Worm (Caenorhabditis elegans) whole organism, L4 larva: ENCODE measurements around the gene srh-229.

Experiments used
- D1046.2 ChIP-seq: fragments of 200-800 bp; sonication (Bioruptor generic); IDR thresholded peaks from 2 replicates; pipeline ENCODE4 v1.3.6; 2022; ENCODE audit warnings: missing genetic modification characterization, missing compliant biosample characterization
- F26F4.8 ChIP-seq: fragments of 200-800 bp; sonication (Bioruptor generic); conservative IDR thresholded peaks from 2 replicates; pipeline ENCODE4 v1.3.6; 2022; ENCODE audit warnings: missing genetic modification characterization, missing compliant biosample characterization
- F44E2.7 ChIP-seq: fragments of 200-800 bp; sonication (Bioruptor generic); IDR thresholded peaks from 2 replicates; pipeline ENCODE4 v2.1.2; 2022; ENCODE audit warnings: missing genetic modification characterization, missing compliant biosample characterization
- Y105C5A.15 ChIP-seq: fragments of 200-800 bp; sonication (Bioruptor generic); IDR thresholded peaks from 2 replicates; pipeline ENCODE4 v1.3.6; 2022; ENCODE audit warnings: missing genetic modification characterization, missing compliant biosample characterization
- Y48G9A.11 ChIP-seq: fragments of 200-800 bp; sonication (Bioruptor generic); IDR thresholded peaks from 2 replicates; pipeline ENCODE4 v1.3.6; 2022; ENCODE audit warnings: missing genetic modification reagents, missing genetic modification characterization, missing compliant biosample characterization
- Y75B8A.6 ChIP-seq: fragments of 200-800 bp; sonication (Bioruptor generic); IDR thresholded peaks from 2 replicates; pipeline ENCODE4 v1.3.6; 2022; ENCODE audit warnings: missing genetic modification reagents, missing genetic modification characterization, missing compliant biosample characterization
- ZK337.2 ChIP-seq: fragments of 200-800 bp; sonication (Bioruptor generic); IDR thresholded peaks from 2 replicates; pipeline ENCODE4 v1.3.6; 2022; ENCODE audit warnings: missing genetic modification reagents, missing genetic modification characterization, missing compliant biosample characterization
- aha-1 ChIP-seq: fragments of 150-350 bp; peaks from one replicate; lab custom pipeline; 2014; ENCODE audit warnings: missing biosample characterization, missing genetic modification characterization
- aly-2 ChIP-seq: sonication (generic microtip); optimal IDR thresholded peaks from 2 replicates; lab custom pipeline; 2018; ENCODE audit warnings: missing biosample characterization, missing genetic modification characterization
- ama-1 ChIP-seq: fragments of 150-350 bp; optimal IDR thresholded peaks from 2 replicates; lab custom pipeline; 2014; ENCODE audit warnings: inconsistent platforms, mixed read lengths
- arid-1 ChIP-seq: fragments of 200-800 bp; sonication (Bioruptor generic); conservative IDR thresholded peaks from 2 replicates; pipeline ENCODE4 v1.3.6; 2022; ENCODE audit warnings: missing genetic modification reagents, missing genetic modification characterization, missing compliant biosample characterization
- ceh-20 ChIP-seq: fragments of 200-800 bp; sonication (Bioruptor generic); IDR thresholded peaks from 2 replicates; pipeline ENCODE4 v1.3.6; 2022; ENCODE audit warnings: missing genetic modification reagents, missing genetic modification characterization, missing compliant biosample characterization
- ceh-44 ChIP-seq: fragments of 200-800 bp; sonication (Bioruptor generic); IDR thresholded peaks from 2 replicates; pipeline ENCODE4 v1.3.6; 2022; ENCODE audit warnings: missing genetic modification reagents, missing genetic modification characterization, missing compliant biosample characterization
- dmd-8 ChIP-seq: fragments of 200-800 bp; sonication (Bioruptor generic); IDR thresholded peaks from 2 replicates; pipeline ENCODE4 v1.3.6; 2022; ENCODE audit warnings: missing genetic modification characterization, missing compliant biosample characterization
- dmd-9 ChIP-seq: fragments of 200-800 bp; sonication (Bioruptor generic); IDR thresholded peaks from 2 replicates; pipeline ENCODE4 v1.3.6; 2022; ENCODE audit warnings: missing genetic modification reagents, missing genetic modification characterization, missing compliant biosample characterization
- duxl-1 ChIP-seq: sonication (generic microtip); optimal IDR thresholded peaks from 2 replicates; lab custom pipeline; 2016; ENCODE audit warnings: mild to moderate bottlenecking, missing genetic modification characterization, moderate library complexity, missing compliant biosample characterization; ENCODE audit not compliant: poor library complexity
- egl-27 ChIP-seq: sonication (generic microtip); optimal IDR thresholded peaks from 3 replicates; lab custom pipeline; 2017; ENCODE audit warnings: missing biosample characterization, missing genetic modification reagents, missing genetic modification characterization
- fkh-10 ChIP-seq: fragments of 150-350 bp; optimal IDR thresholded peaks from 2 replicates; lab custom pipeline; 2014; ENCODE audit warnings: missing biosample characterization, missing genetic modification reagents, missing genetic modification characterization
- hif-1 ChIP-seq, 2 experiments: sonication (generic microtip); optimal IDR thresholded peaks; 2 replicates each; lab custom pipeline; 2016 to 2017; ENCODE audit warnings: missing compliant biosample characterization in 2 of 2, missing genetic modification characterization in 2 of 2, missing genetic modification reagents in 2 of 2, missing genotype in 2 of 2, mild to moderate bottlenecking in 1 of 2
- lim-7 ChIP-seq: fragments of 200-800 bp; sonication (Bioruptor generic); IDR thresholded peaks from 2 replicates; pipeline ENCODE4 v1.3.6; 2022; ENCODE audit warnings: missing genetic modification characterization, missing compliant biosample characterization
- lin-1 ChIP-seq: fragments of 200-800 bp; sonication (Bioruptor generic); IDR thresholded peaks from 2 replicates; pipeline ENCODE4 v1.3.6; 2022; ENCODE audit warnings: missing genetic modification reagents, missing genetic modification characterization, missing compliant biosample characterization
- lin-13 ChIP-seq: fragments of 150-350 bp; optimal IDR thresholded peaks from 2 replicates; lab custom pipeline; 2014; ENCODE audit warnings: missing biosample characterization, missing genetic modification reagents, missing genetic modification characterization
- lin-15B ChIP-seq: fragments of 150-350 bp; sonication (generic microtip); optimal IDR thresholded peaks from 3 replicates; lab custom pipeline; 2014; ENCODE audit warnings: missing biosample characterization, missing genetic modification characterization
- lir-3 ChIP-seq: sonication (generic microtip); optimal IDR thresholded peaks from 2 replicates; lab custom pipeline; 2016; ENCODE audit warnings: mild to moderate bottlenecking, missing genetic modification characterization, missing compliant biosample characterization
- lsy-2 ChIP-seq, 2 experiments: fragments of 150-350 bp in 1 of 2; sonication (generic microtip) in 1 of 2; optimal IDR thresholded peaks; 2 replicates each; lab custom pipeline; 2014 to 2017; ENCODE audit warnings: missing biosample characterization in 2 of 2, missing genetic modification characterization in 2 of 2
- madf-5 ChIP-seq, 2 experiments: fragments of 200-800 bp; sonication (Bioruptor generic); IDR thresholded peaks; 2 replicates each; pipeline ENCODE4 v1.3.6; 2022; ENCODE audit warnings: missing compliant biosample characterization in 2 of 2, missing genetic modification characterization in 2 of 2
- mdt-29 ChIP-seq: fragments of 200-800 bp; sonication (Bioruptor generic); IDR thresholded peaks from 2 replicates; pipeline ENCODE4 v1.3.6; 2022; ENCODE audit warnings: missing genetic modification reagents, missing genetic modification characterization, missing compliant biosample characterization
- mes-2 ChIP-seq: sonication (generic microtip); optimal IDR thresholded peaks from 2 replicates; lab custom pipeline; 2016; ENCODE audit warnings: missing genotype, mild to moderate bottlenecking, missing genetic modification characterization, missing compliant biosample characterization; ENCODE audit not compliant: poor library complexity, severe bottlenecking
- mxl-2 ChIP-seq: fragments of 200-800 bp; sonication (Bioruptor generic); conservative IDR thresholded peaks from 2 replicates; pipeline ENCODE4 v1.3.6; 2022; ENCODE audit warnings: missing genetic modification reagents, missing genetic modification characterization, missing compliant biosample characterization
- nhr-41 ChIP-seq: fragments of 200-800 bp; sonication (Bioruptor generic); IDR thresholded peaks from 2 replicates; pipeline ENCODE4 v1.3.6; 2022; ENCODE audit warnings: missing genetic modification reagents, missing genetic modification characterization, missing compliant biosample characterization
- nhr-42 ChIP-seq: fragments of 200-800 bp; sonication (Bioruptor generic); IDR thresholded peaks from 2 replicates; pipeline ENCODE4 v1.3.6; 2022; ENCODE audit warnings: missing genetic modification characterization, missing compliant biosample characterization
- nhr-6 ChIP-seq: fragments of 150-350 bp; optimal IDR thresholded peaks from 2 replicates; lab custom pipeline; 2014; ENCODE audit warnings: missing biosample characterization, missing genetic modification characterization
- nhr-76 ChIP-seq: fragments of 150-350 bp; optimal IDR thresholded peaks from 2 replicates; lab custom pipeline; 2014; ENCODE audit warnings: missing biosample characterization, missing genetic modification characterization
- php-3 ChIP-seq: fragments of 200-800 bp; sonication (Bioruptor generic); IDR thresholded peaks from 2 replicates; pipeline ENCODE4 v1.3.6; 2022; ENCODE audit warnings: missing genetic modification reagents, missing genetic modification characterization, missing compliant biosample characterization
- pqm-1 ChIP-seq: sonication (generic microtip); optimal IDR thresholded peaks from 2 replicates; lab custom pipeline; 2017; ENCODE audit warnings: missing biosample characterization, missing genetic modification characterization
- sdz-12 ChIP-seq: fragments of 200-800 bp; sonication (Bioruptor generic); optimal IDR thresholded peaks from 2 replicates; lab custom pipeline; 2018; ENCODE audit warnings: mild to moderate bottlenecking, missing genetic modification characterization, missing compliant biosample characterization
- snpc-1.2 ChIP-seq: fragments of 200-800 bp; sonication (Bioruptor generic); IDR thresholded peaks from 2 replicates; pipeline ENCODE4 v1.3.6; 2022; ENCODE audit warnings: missing genetic modification reagents, missing genetic modification characterization, missing compliant biosample characterization
- tra-1 ChIP-seq: fragments of 200-800 bp; sonication (Bioruptor generic); IDR thresholded peaks from 2 replicates; pipeline ENCODE4 v1.3.6; 2022; ENCODE audit warnings: missing genetic modification reagents, missing genetic modification characterization, missing compliant biosample characterization
- unc-39 ChIP-seq: sonication (generic microtip); optimal IDR thresholded peaks from 2 replicates; lab custom pipeline; 2017; ENCODE audit warnings: missing biosample characterization, missing genetic modification characterization
- unc-62 ChIP-seq, 3 experiments: fragments of 150-350 bp in 1 of 3; sonication (generic microtip); optimal IDR thresholded peaks in 2 of 3; peaks in 1 of 3; 1 replicate in 1 of 3; 2 replicates in 2 of 3; lab custom pipeline; 2014 to 2017; ENCODE audit warnings: missing biosample characterization in 3 of 3, missing genetic modification characterization in 3 of 3, missing genetic modification reagents in 3 of 3, missing genotype in 1 of 3
- vab-7 ChIP-seq: fragments of 200-800 bp; sonication (Bioruptor generic); IDR thresholded peaks from 2 replicates; pipeline ENCODE4 v1.3.6; 2022; ENCODE audit warnings: missing genetic modification reagents, missing genetic modification characterization, missing compliant biosample characterization
- zfp-2 ChIP-seq: sonication (generic microtip); optimal IDR thresholded peaks from 2 replicates; lab custom pipeline; 2016; ENCODE audit warnings: mild to moderate bottlenecking, missing genetic modification characterization, missing compliant biosample characterization
- zfp-3 ChIP-seq: fragments of 200-800 bp; sonication (Bioruptor generic); conservative IDR thresholded peaks from 2 replicates; pipeline ENCODE4 v1.3.6; 2022; ENCODE audit warnings: missing genetic modification reagents, missing genetic modification characterization, missing compliant biosample characterization

srh-229 gene

ce11 chrV:7504271-7504670, at the start of gene srh-229:
Gene srh-229, minus strand, starts transcription at chrV:7504371.
- TF ChIP-seq egl-27 (no peak), hif-1 (tag; optimal IDR thresholded peaks at IDR 0.05; lab: Kevin White, UChicago) (no peak), fkh-10 (GFP tag; lab: Kevin White, UChicago) (no peak), dmd-8 (GFP tag; lab: Robert Waterston, UW) (no peak), zfp-2 (tag; lab: Kevin White, UChicago) (no peak), dmd-9 (no peak)

DNA sequence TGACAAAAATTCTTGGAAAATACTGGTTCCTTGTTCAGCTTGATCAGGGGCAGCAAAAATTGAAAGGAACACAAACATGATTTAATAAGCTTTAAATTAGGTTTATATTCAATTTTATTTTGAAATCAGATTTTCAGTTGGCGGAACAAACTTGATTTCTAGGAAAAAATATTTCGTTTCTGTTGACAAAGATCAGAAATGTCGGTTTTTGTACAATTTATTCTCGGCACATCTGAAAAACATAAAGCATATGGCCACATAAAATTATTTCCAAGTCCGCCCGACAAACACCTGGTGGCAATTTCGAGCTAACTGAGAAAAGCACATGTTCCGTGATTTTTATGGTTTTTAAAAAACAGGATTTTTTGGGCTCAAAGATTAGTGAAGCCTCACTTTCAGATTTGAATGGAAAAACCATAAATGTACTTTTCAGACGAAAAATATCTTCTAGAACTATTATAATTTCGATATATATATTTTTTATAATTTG, 49.7 kb upstream of the srh-229 start, which contains the start of gene ttr-10:
Gene ttr-10 (minus strand): TSS at position 51 of the 490 bp plus-strand sequence.
- TF ChIP-seq pqm-1 (tag; lab: Kevin White, UChicago) (no peak), unc-62 (GFP tag; optimal IDR thresholded peaks at IDR 0.05 in 1 of 2; lab: Kevin White, UChicago) (peak in 1 of 2 experiments; percentile 95), unc-62 (tag; optimal IDR thresholded peaks at IDR 0.05; lab: Kevin White, UChicago) (no peak), aha-1 (tag; lab: Kevin White, UChicago) (peak; percentile 1)
- TF ChIP-seq, all 104 proteins: peak for 2

DNA sequence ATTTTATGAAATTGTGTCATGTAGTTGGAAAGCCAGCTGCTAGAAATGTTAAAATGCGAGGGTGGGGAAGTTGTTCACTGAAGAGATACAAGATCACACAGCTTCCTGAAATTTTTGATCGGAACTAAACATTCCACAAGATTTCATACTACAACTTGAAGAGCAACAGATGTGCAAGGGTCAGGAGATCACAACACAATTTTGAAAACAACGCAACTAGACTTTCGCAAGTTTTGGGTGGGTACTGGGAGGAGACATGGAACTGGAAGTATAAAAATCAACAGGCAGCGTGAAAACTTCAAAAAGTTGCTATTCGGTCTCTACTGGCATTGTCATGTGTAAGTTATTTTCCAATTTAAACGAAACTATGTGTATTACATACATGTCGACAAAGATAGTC, 47.6 kb upstream of the srh-229 start, which contains the start of gene F19F10.3:
Gene F19F10.3 (plus strand): TSS at position 301 of the 400 bp plus-strand sequence.
- TF ChIP-seq ceh-44 (GFP tag; lab: Robert Waterston, UW) (no peak), unc-39 (no peak), lin-13 (GFP tag; lab: Kevin White, UChicago) (no peak), F44E2.7 (GFP tag; lab: Robert Waterston, UW) (no peak), nhr-6 (tag; lab: Kevin White, UChicago) (no peak), ama-1 (lab: Kevin White, UChicago) (no peak), sdz-12 (GFP tag; lab: Kevin White, UChicago) (no peak), zfp-3 (GFP tag; lab: Robert Waterston, UW) (no peak), mes-2 (tag; lab: Kevin White, UChicago) (no peak), duxl-1 (tag; lab: Kevin White, UChicago) (no peak), php-3 (GFP tag; lab: Robert Waterston, UW) (no peak), aly-2 (no peak), lsy-2 (tag; optimal IDR thresholded peaks at IDR 0.05; lab: Kevin White, UChicago) (no peak), nhr-76 (tag; lab: Kevin White, UChicago) (no peak), lin-15B (tag; lab: Kevin White, UChicago) (no peak)
- TF ChIP-seq, all 104 proteins: peak for 0

DNA sequence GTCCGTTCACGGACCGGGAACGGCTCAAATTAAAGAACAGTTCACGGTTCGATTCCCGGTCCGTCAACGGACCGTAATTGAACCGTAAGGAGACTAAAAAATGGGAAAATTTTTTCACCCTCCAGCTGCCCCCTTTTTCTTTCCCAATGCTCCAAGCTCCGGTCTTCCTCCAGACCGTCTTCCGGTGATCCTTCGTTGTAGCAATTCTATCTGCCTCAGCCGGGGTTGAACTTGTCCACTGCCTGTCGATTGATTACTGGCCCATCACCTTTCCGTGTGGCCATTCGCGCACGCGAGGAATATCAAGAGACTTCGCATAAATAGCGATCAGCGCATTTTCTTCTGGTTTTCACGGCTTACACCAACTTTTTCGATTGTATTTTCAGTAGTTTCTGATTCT, 44.3 kb upstream of the srh-229 start:
- TF ChIP-seq ZK337.2 (GFP tag; lab: Robert Waterston, UW) (peak; percentile 73), Y48G9A.11 (GFP tag; lab: Robert Waterston, UW) (peak; percentile 78; the same call in 1 of the 2 replicates), F26F4.8 (GFP tag; lab: Robert Waterston, UW) (peak; percentile 95), tra-1 (GFP tag; lab: Robert Waterston, UW) (peak; percentile 66; the same call in 1 of the 2 replicates), lim-7 (peak; percentile 90), snpc-1.2 (GFP tag; lab: Robert Waterston, UW) (peak; percentile 91), lin-1 (GFP tag; lab: Robert Waterston, UW) (peak; percentile 85), Y105C5A.15 (GFP tag; lab: Robert Waterston, UW) (peak; percentile 87), nhr-42 (peak; percentile 62; the same call in 1 of the 2 replicates), lir-3 (peak; percentile 0), madf-5 (GFP tag; IDR thresholded peaks at IDR 0.05; lab: Robert Waterston, UW) (peak in 1 of 2 experiments; percentile 76; a peak in 1 of 4 replicates), F44E2.7 (GFP tag; lab: Robert Waterston, UW) (peak; percentile 79), dmd-9 (peak; percentile 76), D1046.2 (peak; percentile 81; the same call in 1 of the 2 replicates), mxl-2 (GFP tag; lab: Robert Waterston, UW) (0 out of 2 replicates have a peak, but pooled peaks have one; percentile 18), mdt-29 (peak; percentile 71; the same call in 1 of the 2 replicates), nhr-41 (GFP tag; lab: Robert Waterston, UW) (peak; percentile 73; the same call in 1 of the 2 replicates), php-3 (GFP tag; lab: Robert Waterston, UW) (0 out of 2 replicates have a peak, but pooled peaks have one; percentile 39), dmd-8 (GFP tag; lab: Robert Waterston, UW) (peak; percentile 95), Y75B8A.6 (0 out of 2 replicates have a peak, but pooled peaks have one; percentile 10), arid-1 (GFP tag; lab: Robert Waterston, UW) (peak; percentile 85), vab-7 (peak; percentile 85), ceh-20 (GFP tag; lab: Robert Waterston, UW) (0 out of 2 replicates have a peak, but pooled peaks have one; percentile 59)
